Worm (Caenorhabditis elegans): ENCODE measurements around the gene scav-4.

DNA sequence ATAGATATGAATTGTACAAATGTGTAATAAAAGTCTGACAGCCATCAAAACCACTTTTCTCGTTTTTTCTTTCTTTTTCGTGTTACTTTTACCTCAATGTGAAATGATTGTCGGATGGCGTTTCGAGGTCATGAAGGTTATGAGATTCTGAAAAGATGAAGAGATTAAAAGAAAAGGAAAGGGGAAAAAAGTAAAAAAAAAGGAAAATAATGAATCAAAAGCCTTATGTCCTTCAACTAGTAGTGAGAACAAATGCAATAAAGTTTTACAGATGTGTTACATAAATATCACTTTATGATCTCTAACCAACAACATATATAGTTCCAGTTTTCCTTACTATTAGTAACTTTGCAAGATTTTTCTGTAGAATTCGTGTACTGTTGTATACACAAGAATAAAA, 40.8 kb upstream of the scav-4 start, which contains the start of gene gmap-3:
- TF ChIP-seq ccch-3 (GFP tag; optimal IDR thresholded peaks at IDR 0.05) (no peak), nfya-1 (tag; optimal IDR thresholded peaks at IDR 0.05; ENCODE audit: borderline replicate concordance, insufficient read depth) (no peak), snpc-3.4 (tag; optimal IDR thresholded peaks at IDR 0.05) (no peak), bed-1 (GFP tag; IDR thresholded peaks at IDR 0.05) (no peak), ztf-26 (tag; optimal IDR thresholded peaks at IDR 0.05) (no peak), madf-3 (GFP tag; IDR thresholded peaks at IDR 0.05) (no peak), ztf-28 (GFP tag; IDR thresholded peaks at IDR 0.05) (no peak), F22D6.2 (tag; optimal IDR thresholded peaks at IDR 0.05) (no peak), T07F8.4 (tag; optimal IDR thresholded peaks at IDR 0.05) (no peak), zfh-2 (GFP tag; conservative IDR thresholded peaks at IDR 0.05) (no peak), akir-1 (GFP tag; optimal IDR thresholded peaks at IDR 0.05) (no peak), unc-130 (GFP tag; optimal IDR thresholded peaks at IDR 0.05) (no peak), lin-26 (GFP tag; IDR thresholded peaks at IDR 0.05) (no peak), dpl-1 (GFP tag; optimal IDR thresholded peaks at IDR 0.05) (no peak)

Measured in whole organism, young adult.